Fruit fly (Drosophila melanogaster): ENCODE measurements around the gene pasha.

dm6 chr3R:31617801-31618200, at the start of gene pasha:
- TF ChIP-seq Ets98B (GFP tag; IDR thresholded peaks at IDR 0.05) (no peak), Pif1B (GFP tag; optimal IDR thresholded peaks at IDR 0.05) (no peak), CG8301 (tag; optimal IDR thresholded peaks at IDR 0.05) (no peak), CG9948 (tag; optimal IDR thresholded peaks at IDR 0.05) (no peak), CG14655 (GFP tag; optimal IDR thresholded peaks at IDR 0.05) (no peak), Snoo (tag; optimal IDR thresholded peaks at IDR 0.05) (no peak), CG12605 (GFP tag; IDR thresholded peaks at IDR 0.05) (no peak), CG13204 (GFP tag; optimal IDR thresholded peaks at IDR 0.05) (no peak), Pif1A (GFP tag; optimal IDR thresholded peaks at IDR 0.05) (no peak), CG32121 (GFP tag; IDR thresholded peaks at IDR 0.05) (no peak), CG10348 (GFP tag; IDR thresholded peaks at IDR 0.05) (no peak)
